Fruit fly (Drosophila melanogaster): ENCODE measurements around the gene CG34448.
A peak's percentile ranks its signal among the peaks of the same experiment; 100 is the strongest.

Gene CG34448

dm6 chr2L:2426444-2427188 is 8.9 kb upstream of the CG34448 start (continued):
- TF ChIP-seq schlank (tag; optimal IDR thresholded peaks at IDR 0.05) (no peak), Atf6 (GFP tag; IDR thresholded peaks at IDR 0.05) (peak; percentile 39; the same call in 1 of the 2 replicates), PHDP (tag; optimal IDR thresholded peaks at IDR 0.05) (peak; percentile 39), CG8388 (GFP tag; optimal IDR thresholded peaks at IDR 0.05) (peak; percentile 50), CG2889 (GFP tag; IDR thresholded peaks at IDR 0.05) (no peak), grau (tag; optimal IDR thresholded peaks at IDR 0.05) (peak; percentile 57), CG11723 (GFP tag; optimal IDR thresholded peaks at IDR 0.05) (no peak), pros (GFP tag; optimal IDR thresholded peaks at IDR 0.05) (no peak), cad (GFP tag; optimal IDR thresholded peaks at IDR 0.05) (no peak), da (GFP tag; optimal IDR thresholded peaks at IDR 0.05) (no peak), CG34224 (GFP tag; IDR thresholded peaks at IDR 0.05; ENCODE audit: partially characterized antibody) (no peak), Ravus (GFP tag; IDR thresholded peaks at IDR 0.05) (no peak), sob (GFP tag; IDR thresholded peaks at IDR 0.05) (peak; percentile 46; the same call in 1 of the 2 replicates), chif (GFP tag; optimal IDR thresholded peaks at IDR 0.05) (peak; percentile 30 to 48), Dad (GFP tag; optimal IDR thresholded peaks at IDR 0.05) (peak; percentile 17), jigr1 (GFP tag; IDR thresholded peaks at IDR 0.05) (no peak), pho (GFP tag; optimal IDR thresholded peaks at IDR 0.05) (no peak), Gsc (GFP tag; IDR thresholded peaks at IDR 0.05) (no peak), CG6654 (GFP tag; optimal IDR thresholded peaks at IDR 0.05) (no peak), inv (GFP tag; IDR thresholded peaks at IDR 0.05; ENCODE audit: partially characterized antibody) (no peak), Hand (GFP tag; optimal IDR thresholded peaks at IDR 0.05) (no peak), yki (optimal IDR thresholded peaks at IDR 0.05) (no peak), Ets65A (GFP tag) (peak; percentile 91), fru (optimal IDR thresholded peaks at IDR 0.05) (no peak), Doc2 (GFP tag; IDR thresholded peaks at IDR 0.05) (no peak), Bdp1 (GFP tag; optimal IDR thresholded peaks at IDR 0.05) (no peak), BtbVII (GFP tag; optimal IDR thresholded peaks at IDR 0.05) (no peak), CG2875 (GFP tag; optimal IDR thresholded peaks at IDR 0.05) (peak; percentile 38), nmo (GFP tag; optimal IDR thresholded peaks at IDR 0.05) (peak; percentile 58), CG9932 (GFP tag; IDR thresholded peaks at IDR 0.05) (no peak), oc (tag; optimal IDR thresholded peaks at IDR 0.05) (peak; percentile 4), CG16815 (GFP tag; optimal IDR thresholded peaks at IDR 0.05) (no peak), CG2120 (GFP tag; optimal IDR thresholded peaks at IDR 0.05) (peak; percentile 38), tll (GFP tag; optimal IDR thresholded peaks at IDR 0.05) (no peak), D19B (GFP tag; optimal IDR thresholded peaks at IDR 0.05) (no peak), CG12744 (GFP tag; optimal IDR thresholded peaks at IDR 0.05) (no peak), her (GFP tag; optimal IDR thresholded peaks at IDR 0.05) (no peak), CG12659 (GFP tag; optimal IDR thresholded peaks at IDR 0.05) (peak; percentile 24), Mrtf (GFP tag; IDR thresholded peaks at IDR 0.05) (no peak), Dfd (GFP tag; optimal IDR thresholded peaks at IDR 0.05) (no peak), bigmax (GFP tag; optimal IDR thresholded peaks at IDR 0.05) (no peak), CG11695 (GFP tag; IDR thresholded peaks at IDR 0.05) (peak; percentile 59; the same call in 1 of the 3 replicates), Myb (GFP tag; optimal IDR thresholded peaks at IDR 0.05) (peak; percentile 22), NK7.1 (GFP tag; optimal IDR thresholded peaks at IDR 0.05) (peak; percentile 12), CG6813 (GFP tag; optimal IDR thresholded peaks at IDR 0.05) (no peak), abd-A (tag; optimal IDR thresholded peaks at IDR 0.05) (no peak), cwo (GFP tag; optimal IDR thresholded peaks at IDR 0.05) (peak; percentile 12), ssp (GFP tag; IDR thresholded peaks at IDR 0.05) (0 out of 2 replicates have a peak, but pooled peaks have one; percentile 14), knrl (GFP tag; IDR thresholded peaks at IDR 0.05; ENCODE audit: partially characterized antibody) (no peak), sc (optimal IDR thresholded peaks at IDR 0.05) (no peak), sc (GFP tag; optimal IDR thresholded peaks at IDR 0.05) (peak; percentile 25)
